Worm (Caenorhabditis elegans) whole organism, early embryonic: ENCODE results near the gene F20G2.1.

ENCODE experiments used
- B0310.2 ChIP-seq: sonication (generic microtip); optimal IDR thresholded peaks from 2 replicates; lab custom pipeline; 2016; ENCODE audit warnings: mild to moderate bottlenecking, missing genetic modification characterization, missing compliant biosample characterization
- F13C5.2 ChIP-seq: sonication (generic microtip); optimal IDR thresholded peaks from 2 replicates; lab custom pipeline; 2017; ENCODE audit warnings: mild to moderate bottlenecking, missing genetic modification characterization, inconsistent platforms, missing compliant biosample characterization
- aly-1 ChIP-seq: sonication (generic microtip); optimal IDR thresholded peaks from 2 replicates; lab custom pipeline; 2016; ENCODE audit warnings: missing genetic modification characterization, missing compliant biosample characterization
- ama-1 ChIP-seq: fragments of 150-350 bp; optimal IDR thresholded peaks from 2 replicates; lab custom pipeline; 2014
- ceh-13 ChIP-seq: fragments of 200-800 bp; sonication (Bioruptor generic); optimal IDR thresholded peaks from 2 replicates; lab custom pipeline; 2018; ENCODE audit warnings: mild to moderate bottlenecking, missing genetic modification characterization, missing compliant biosample characterization
- ceh-36 ChIP-seq: sonication (generic microtip); optimal IDR thresholded peaks from 2 replicates; lab custom pipeline; 2016; ENCODE audit warnings: missing genetic modification characterization, inconsistent platforms, missing compliant biosample characterization
- ets-7 ChIP-seq: sonication (generic microtip); optimal IDR thresholded peaks from 2 replicates; lab custom pipeline; 2016; ENCODE audit warnings: missing genotype, missing genetic modification characterization, missing compliant biosample characterization
- flt-1 ChIP-seq: fragments of 200-800 bp; sonication (Bioruptor generic); IDR thresholded peaks from 2 replicates; pipeline ENCODE4 v1.3.6; 2022; ENCODE audit warnings: missing genetic modification characterization, missing compliant biosample characterization
- hmbx-1 ChIP-seq: sonication (generic microtip); optimal IDR thresholded peaks from 2 replicates; lab custom pipeline; 2016; ENCODE audit warnings: mild to moderate bottlenecking, missing genetic modification characterization, missing compliant biosample characterization
- hmg-4 ChIP-seq: fragments of 200-800 bp; sonication (Bioruptor generic); optimal IDR thresholded peaks from 2 replicates; lab custom pipeline; 2018; ENCODE audit warnings: mild to moderate bottlenecking, missing genetic modification characterization, missing compliant biosample characterization
- hnd-1 ChIP-seq: sonication (generic microtip); optimal IDR thresholded peaks from 2 replicates; lab custom pipeline; 2016; ENCODE audit warnings: missing genetic modification characterization, missing compliant biosample characterization
- pes-1 ChIP-seq: fragments of 200-800 bp; sonication (Bioruptor generic); IDR thresholded peaks from 2 replicates; pipeline ENCODE4 v1.3.6; 2022; ENCODE audit warnings: missing genetic modification reagents, missing genetic modification characterization, missing compliant biosample characterization
- scrt-1 ChIP-seq: fragments of 200-800 bp; sonication (Bioruptor generic); IDR thresholded peaks from 2 replicates; pipeline ENCODE4 v1.3.6; 2022; ENCODE audit warnings: missing genetic modification characterization, missing compliant biosample characterization
- sea-1 ChIP-seq: fragments of 200-800 bp; sonication (Bioruptor generic); conservative IDR thresholded peaks from 2 replicates; pipeline ENCODE4 v1.3.6; 2022; ENCODE audit warnings: missing genetic modification characterization, missing compliant biosample characterization
- tbx-11 ChIP-seq: fragments of 200-800 bp; sonication (Bioruptor generic); IDR thresholded peaks from 2 replicates; pipeline ENCODE4 v1.3.6; 2022; ENCODE audit warnings: missing genetic modification characterization, missing compliant biosample characterization
- tbx-37 ChIP-seq: fragments of 200-800 bp; sonication (Bioruptor generic); conservative IDR thresholded peaks from 2 replicates; pipeline ENCODE4 v1.3.6; 2022; ENCODE audit warnings: missing genetic modification reagents, missing genetic modification characterization, missing compliant biosample characterization
- tra-4 ChIP-seq: sonication (generic microtip); optimal IDR thresholded peaks from 2 replicates; lab custom pipeline; 2017; ENCODE audit warnings: missing genetic modification characterization, missing compliant biosample characterization

F20G2.1 gene

ce11 chrV:13787225-13787898 lies 34.0 kb upstream of the F20G2.1 start, which contains the start of the genes F53C11.4 and F53C11.5:
F53C11.4 (minus strand) TSS chrV:13787352.
F53C11.5 (plus strand) TSS chrV:13787549.
- TF ChIP-seq hmg-4 (GFP tag; lab: Kevin White, UChicago) (no peak), pes-1 (GFP tag; lab: Robert Waterston, UW) (no peak), ceh-36 (no peak), B0310.2 (no peak), tbx-11 (GFP tag; lab: Robert Waterston, UW) (no peak), hnd-1 (tag; lab: Kevin White, UChicago) (no peak), ets-7 (tag; lab: Kevin White, UChicago) (no peak), ceh-13 (GFP tag; lab: Kevin White, UChicago) (no peak), ama-1 (no peak), aly-1 (tag; lab: Kevin White, UChicago) (no peak)

ce11 chrV:13785767-13786166 lies 32.4 kb upstream of the F20G2.1 start:
- TF ChIP-seq ceh-13 (GFP tag; lab: Kevin White, UChicago), result no peak
- TF ChIP-seq aly-1 (tag; lab: Kevin White, UChicago), result no peak
- no peak for TF ChIP-seq hnd-1 (tag; lab: Kevin White, UChicago)
- TF ChIP-seq tbx-37 (GFP tag; lab: Robert Waterston, UW), result no peak
- TF ChIP-seq ets-7 (tag; lab: Kevin White, UChicago), result no peak
- TF ChIP-seq flt-1 (GFP tag; lab: Robert Waterston, UW), result no peak
- no peak for TF ChIP-seq sea-1 (GFP tag; lab: Robert Waterston, UW)
- no peak for TF ChIP-seq pes-1 (GFP tag; lab: Robert Waterston, UW)
- TF ChIP-seq hmg-4 (GFP tag; lab: Kevin White, UChicago), result no peak
- no peak for TF ChIP-seq ama-1
- no peak for TF ChIP-seq tra-4 (tag; lab: Kevin White, UChicago)
- TF ChIP-seq hmbx-1, result no peak
- no peak for TF ChIP-seq F13C5.2 (tag; lab: Kevin White, UChicago)
- no peak for TF ChIP-seq tbx-11 (GFP tag; lab: Robert Waterston, UW)
- no peak for TF ChIP-seq B0310.2
- no peak for TF ChIP-seq scrt-1 (GFP tag; lab: Robert Waterston, UW)
- no peak for TF ChIP-seq ceh-36

DNA sequence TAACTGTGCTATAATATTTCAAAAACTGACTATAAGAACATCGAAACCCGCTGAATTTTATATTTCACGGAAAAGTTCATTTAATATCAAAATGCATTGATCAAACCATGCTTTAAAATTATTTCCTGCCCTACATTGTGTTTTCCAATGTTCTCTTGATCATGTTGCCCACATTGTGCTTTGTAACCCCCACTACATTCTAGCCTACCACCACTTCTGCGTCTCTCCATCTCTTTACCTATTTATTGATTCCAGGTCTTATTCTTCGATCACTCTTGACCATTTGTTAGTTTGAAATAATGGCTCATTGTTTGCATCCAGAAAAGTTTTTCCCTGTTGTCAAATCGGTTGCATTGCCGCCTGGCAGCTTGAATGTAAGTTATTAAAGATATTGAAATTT lies 28.8 kb upstream of the F20G2.1 start, which contains the start of gene decr-1.1:
Gene decr-1.1, plus strand, starts transcription at position 210 of the 400 bp plus-strand sequence.
- no peak for TF ChIP-seq pes-1 (GFP tag; lab: Robert Waterston, UW)
- TF ChIP-seq ama-1, result no peak
- no peak for TF ChIP-seq tra-4 (tag; lab: Kevin White, UChicago)
- no peak for TF ChIP-seq F13C5.2 (tag; lab: Kevin White, UChicago)

ce11 chrV:13780902-13781301 lies 27.5 kb upstream of the F20G2.1 start:
- TF ChIP-seq hmg-4 (GFP tag; lab: Kevin White, UChicago) (no peak), aly-1 (tag; lab: Kevin White, UChicago) (no peak), F13C5.2 (tag; lab: Kevin White, UChicago) (no peak), tbx-11 (GFP tag; lab: Robert Waterston, UW) (no peak), tbx-37 (GFP tag; lab: Robert Waterston, UW) (no peak), sea-1 (GFP tag; lab: Robert Waterston, UW) (no peak), pes-1 (GFP tag; lab: Robert Waterston, UW) (no peak), ceh-36 (no peak), ets-7 (tag; lab: Kevin White, UChicago) (no peak), hmbx-1 (no peak), hnd-1 (tag; lab: Kevin White, UChicago) (no peak), scrt-1 (GFP tag; lab: Robert Waterston, UW) (no peak), flt-1 (GFP tag; lab: Robert Waterston, UW) (no peak), B0310.2 (no peak), ceh-13 (GFP tag; lab: Kevin White, UChicago) (no peak), ama-1 (no peak), tra-4 (tag; lab: Kevin White, UChicago) (no peak)

DNA sequence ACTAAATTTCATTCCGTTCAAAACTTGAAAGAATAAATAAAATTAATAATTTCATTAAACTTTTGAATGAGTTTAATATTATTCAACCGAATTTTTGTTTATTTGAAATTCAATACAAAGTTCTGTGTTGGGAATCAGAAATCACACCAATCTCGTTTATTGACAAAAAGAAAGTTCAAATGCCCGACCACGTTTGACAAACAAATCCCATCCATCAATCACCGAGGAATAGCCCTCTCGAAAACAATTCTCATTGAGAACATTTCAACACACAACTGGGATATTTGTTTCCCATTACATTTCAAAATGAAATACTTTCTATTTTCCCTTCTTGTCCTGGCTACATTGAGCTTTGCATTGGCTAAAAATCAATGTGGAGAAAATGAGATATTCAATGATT lies 24.5 kb upstream of the F20G2.1 start, which contains the start of gene F53C11.9:
Gene F53C11.9, plus strand, starts transcription at position 159 of the 400 bp plus-strand sequence.
- no peak for TF ChIP-seq hmg-4 (GFP tag; lab: Kevin White, UChicago)
- TF ChIP-seq F13C5.2 (tag; lab: Kevin White, UChicago), result no peak
- no peak for TF ChIP-seq ets-7 (tag; lab: Kevin White, UChicago)
- TF ChIP-seq ama-1, result no peak
- no peak for TF ChIP-seq tra-4 (tag; lab: Kevin White, UChicago)
- no peak for TF ChIP-seq B0310.2
- no peak for TF ChIP-seq pes-1 (GFP tag; lab: Robert Waterston, UW)
- no peak for TF ChIP-seq hnd-1 (tag; lab: Kevin White, UChicago)
- no peak for TF ChIP-seq ceh-36
- no peak for TF ChIP-seq scrt-1 (GFP tag; lab: Robert Waterston, UW)
- no peak for TF ChIP-seq tbx-37 (GFP tag; lab: Robert Waterston, UW)
- TF ChIP-seq flt-1 (GFP tag; lab: Robert Waterston, UW), result no peak
- no peak for TF ChIP-seq sea-1 (GFP tag; lab: Robert Waterston, UW)
- no peak for TF ChIP-seq ceh-13 (GFP tag; lab: Kevin White, UChicago)

- TF ChIP-seq B0310.2 (no peak), ceh-36 (no peak), aly-1 (tag; lab: Kevin White, UChicago) (no peak), ama-1 (no peak), ceh-13 (GFP tag; lab: Kevin White, UChicago) (no peak), scrt-1 (GFP tag; lab: Robert Waterston, UW) (no peak), tbx-11 (GFP tag; lab: Robert Waterston, UW) (no peak), tbx-37 (GFP tag; lab: Robert Waterston, UW) (no peak), sea-1 (GFP tag; lab: Robert Waterston, UW) (no peak), flt-1 (GFP tag; lab: Robert Waterston, UW) (no peak), hnd-1 (tag; lab: Kevin White, UChicago) (no peak), hmbx-1 (no peak), pes-1 (GFP tag; lab: Robert Waterston, UW) (no peak), F13C5.2 (tag; lab: Kevin White, UChicago) (no peak), ets-7 (tag; lab: Kevin White, UChicago) (no peak)
Observed at ce11 chrV:13775529-13775928, 22.1 kb upstream of the F20G2.1 start, which contains the start of gene F53C11.1. F53C11.1 (plus strand) TSS chrV:13775796.
